Fruit fly (Drosophila melanogaster) whole organism, prepupa: ENCODE results near the gene TbCMF46.
A peak's percentile ranks its signal among the peaks of the same experiment; 100 is the strongest.

Source experiments
- Blimp-1 ChIP-seq: fragments of 200-800 bp; sonication (Bioruptor generic); optimal IDR thresholded peaks from 3 replicates; lab custom pipeline; 2017; ENCODE audit warnings: missing biosample characterization, missing genetic modification characterization, mild to moderate bottlenecking, moderate library complexity, missing genetic modification reagents
- CG10669 ChIP-seq: fragments of 200-800 bp; sonication (Bioruptor generic); optimal IDR thresholded peaks from 3 replicates; lab custom pipeline; 2018; ENCODE audit warnings: missing biosample characterization, mild to moderate bottlenecking, missing genetic modification characterization, moderate library complexity
- CG11294 ChIP-seq: fragments of 200-800 bp; sonication (Bioruptor generic); IDR thresholded peaks from 2 replicates; pipeline ENCODE4 v1.3.6; 2022; ENCODE audit warnings: missing biosample characterization, missing genetic modification characterization
- CG11762 ChIP-seq: fragments of 200-800 bp; sonication (Bioruptor generic); optimal IDR thresholded peaks from 3 replicates; lab custom pipeline; 2016; ENCODE audit warnings: missing biosample characterization, missing genetic modification characterization; ENCODE audit not compliant: insufficient read depth
- CG11902 ChIP-seq: fragments of 200-800 bp; sonication (Bioruptor generic); optimal IDR thresholded peaks from 3 replicates; lab custom pipeline; 2016; ENCODE audit warnings: missing biosample characterization, missing genetic modification characterization
- CG15336 ChIP-seq: fragments of 200-800 bp; sonication (Bioruptor generic); IDR thresholded peaks from 2 replicates; pipeline ENCODE4 v1.3.6; 2022; ENCODE audit warnings: missing biosample characterization, missing genetic modification characterization
- CG1621 ChIP-seq: fragments of 200-800 bp; sonication (Bioruptor generic); optimal IDR thresholded peaks from 3 replicates; lab custom pipeline; 2018; ENCODE audit warnings: missing biosample characterization, mild to moderate bottlenecking, missing genetic modification characterization
- CG16779 ChIP-seq: fragments of 200-800 bp; sonication (Bioruptor generic); optimal IDR thresholded peaks from 3 replicates; lab custom pipeline; 2017; ENCODE audit warnings: missing biosample characterization, mild to moderate bottlenecking, missing genetic modification characterization
- CG3032 ChIP-seq: fragments of 200-800 bp; optimal IDR thresholded peaks from 2 replicates; lab custom pipeline; 2019; ENCODE audit warnings: missing biosample characterization, mild to moderate bottlenecking, missing genetic modification characterization, moderate library complexity
- CG31627 ChIP-seq: fragments of 200-800 bp; sonication (Bioruptor generic); optimal IDR thresholded peaks from 3 replicates; lab custom pipeline; 2016; ENCODE audit warnings: missing biosample characterization, missing genetic modification characterization
- CG32006 ChIP-seq: fragments of 200-800 bp; sonication (Bioruptor generic); optimal IDR thresholded peaks from 3 replicates; lab custom pipeline; 2017; ENCODE audit warnings: missing biosample characterization, mild to moderate bottlenecking, missing genetic modification characterization
- CG34406 ChIP-seq: fragments of 200-800 bp; sonication (Bioruptor generic); optimal IDR thresholded peaks from 3 replicates; lab custom pipeline; 2016; ENCODE audit warnings: missing biosample characterization, missing genetic modification characterization
- CG3919 ChIP-seq: fragments of 200-800 bp; sonication (Bioruptor generic); optimal IDR thresholded peaks from 3 replicates; lab custom pipeline; 2016; ENCODE audit warnings: missing biosample characterization, missing genetic modification characterization
- CG4318 ChIP-seq: fragments of 200-800 bp; sonication (Bioruptor generic); optimal IDR thresholded peaks from 3 replicates; lab custom pipeline; 2017; ENCODE audit warnings: missing biosample characterization, mild to moderate bottlenecking, missing genetic modification characterization
- CG6163 ChIP-seq: fragments of 200-800 bp; sonication (Bioruptor generic); IDR thresholded peaks from 3 replicates; pipeline ENCODE4 v1.3.6; 2022; ENCODE audit warnings: missing biosample characterization, missing genetic modification characterization
- CG6276 ChIP-seq: fragments of 200-800 bp; sonication (Bioruptor generic); optimal IDR thresholded peaks from 2 replicates; lab custom pipeline; 2017; ENCODE audit warnings: missing biosample characterization, mild to moderate bottlenecking, missing genetic modification characterization
- CG6792 ChIP-seq: fragments of 200-800 bp; sonication (Bioruptor generic); optimal IDR thresholded peaks from 3 replicates; lab custom pipeline; 2016; ENCODE audit warnings: missing biosample characterization, missing genetic modification characterization
- CG6808 ChIP-seq: fragments of 200-800 bp; sonication (Bioruptor generic); optimal IDR thresholded peaks from 3 replicates; lab custom pipeline; 2017; ENCODE audit warnings: missing biosample characterization, missing genetic modification characterization, mild to moderate bottlenecking, moderate library complexity, missing genetic modification reagents
- CG6854 ChIP-seq: fragments of 200-800 bp; sonication (Bioruptor generic); optimal IDR thresholded peaks from 2 replicates; lab custom pipeline; 2017; ENCODE audit warnings: missing biosample characterization, mild to moderate bottlenecking, missing genetic modification characterization
- CG7368 ChIP-seq: fragments of 200-800 bp; sonication (Bioruptor generic); optimal IDR thresholded peaks from 3 replicates; lab custom pipeline; 2016; ENCODE audit warnings: missing biosample characterization, missing genetic modification characterization
- CG8319 ChIP-seq: fragments of 200-800 bp; sonication (Bioruptor generic); optimal IDR thresholded peaks from 3 replicates; lab custom pipeline; 2016; ENCODE audit warnings: missing biosample characterization, missing genetic modification characterization
- CG9139 ChIP-seq: fragments of 200-800 bp; sonication (Bioruptor generic); optimal IDR thresholded peaks from 3 replicates; lab custom pipeline; 2017; ENCODE audit warnings: missing biosample characterization, mild to moderate bottlenecking, missing genetic modification characterization
- Eip78C ChIP-seq: fragments of 200-800 bp; sonication (Bioruptor generic); peaks from one replicate; lab custom pipeline; 2016; ENCODE audit warnings: missing biosample characterization, missing genetic modification characterization
- Eip93F ChIP-seq: fragments of 200-800 bp; sonication (Bioruptor generic); optimal IDR thresholded peaks from 2 replicates; lab custom pipeline; 2016; ENCODE audit warnings: missing biosample characterization, mild to moderate bottlenecking, missing genetic modification characterization
- Ets21C ChIP-seq: fragments of 200-800 bp; sonication (Bioruptor generic); optimal IDR thresholded peaks from 3 replicates; lab custom pipeline; 2016; ENCODE audit warnings: missing biosample characterization, missing genetic modification characterization
- Ets96B ChIP-seq: fragments of 200-800 bp; optimal IDR thresholded peaks from 2 replicates; lab custom pipeline; 2019; ENCODE audit warnings: missing biosample characterization, mild to moderate bottlenecking, missing genetic modification characterization, moderate library complexity
- Hr38 ChIP-seq: sonication (Bioruptor generic); optimal IDR thresholded peaks from 2 replicates; lab custom pipeline; 2016; ENCODE audit warnings: missing biosample characterization, missing genetic modification characterization
- Hr39 ChIP-seq: fragments of 200-800 bp; sonication (Bioruptor generic); optimal IDR thresholded peaks from 2 replicates; lab custom pipeline; 2016; ENCODE audit warnings: missing biosample characterization, missing genetic modification characterization
- Lpt ChIP-seq: fragments of 200-800 bp; sonication (Bioruptor generic); optimal IDR thresholded peaks from 3 replicates; lab custom pipeline; 2016; ENCODE audit warnings: missing biosample characterization, missing genetic modification characterization
- OdsH ChIP-seq: fragments of 200-800 bp; sonication (Bioruptor generic); optimal IDR thresholded peaks from 3 replicates; lab custom pipeline; 2016; ENCODE audit warnings: missing biosample characterization, missing genetic modification characterization
- Sox14 ChIP-seq: fragments of 200-800 bp; sonication (Bioruptor generic); optimal IDR thresholded peaks from 3 replicates; lab custom pipeline; 2016; ENCODE audit warnings: missing biosample characterization, missing genetic modification characterization
- Sox15 ChIP-seq: fragments of 200-800 bp; sonication (Bioruptor generic); optimal IDR thresholded peaks from 3 replicates; lab custom pipeline; 2016; ENCODE audit warnings: missing biosample characterization, missing genetic modification characterization
- achi ChIP-seq: fragments of 200-800 bp; sonication (Bioruptor generic); optimal IDR thresholded peaks from 3 replicates; lab custom pipeline; 2016; ENCODE audit warnings: missing biosample characterization, missing genetic modification characterization
- cyc ChIP-seq: fragments of 200-800 bp; sonication (Bioruptor generic); optimal IDR thresholded peaks from 3 replicates; lab custom pipeline; 2016; ENCODE audit warnings: missing biosample characterization, missing genetic modification characterization
- dac ChIP-seq: fragments of 200-800 bp; sonication (Bioruptor generic); optimal IDR thresholded peaks from 2 replicates; lab custom pipeline; 2017; ENCODE audit warnings: missing biosample characterization, mild to moderate bottlenecking, missing genetic modification characterization
- dsx ChIP-seq: fragments of 200-800 bp; optimal IDR thresholded peaks from 3 replicates; lab custom pipeline; 2019; ENCODE audit warnings: missing biosample characterization, mild to moderate bottlenecking, missing genetic modification characterization, moderate library complexity; ENCODE audit not compliant: poor library complexity, severe bottlenecking
- eg ChIP-seq: fragments of 200-800 bp; sonication (Bioruptor generic); IDR thresholded peaks from 3 replicates; pipeline ENCODE4 v1.3.6; 2022; ENCODE audit warnings: missing biosample characterization, missing genetic modification characterization
- esn ChIP-seq: fragments of 200-800 bp; sonication (Bioruptor generic); optimal IDR thresholded peaks from 2 replicates; lab custom pipeline; 2016; ENCODE audit warnings: missing biosample characterization, mild to moderate bottlenecking, missing genetic modification characterization, moderate library complexity
- fd59A ChIP-seq: fragments of 200-800 bp; sonication (Bioruptor generic); optimal IDR thresholded peaks from 2 replicates; lab custom pipeline; 2017; ENCODE audit warnings: missing biosample characterization, mild to moderate bottlenecking, missing genetic modification characterization, missing genetic modification reagents
- fd85E ChIP-seq: fragments of 200-800 bp; sonication (Bioruptor generic); optimal IDR thresholded peaks from 3 replicates; lab custom pipeline; 2016; ENCODE audit warnings: missing biosample characterization, missing genetic modification characterization
- fkh ChIP-seq: fragments of 200-800 bp; sonication (Bioruptor generic); optimal IDR thresholded peaks from 3 replicates; lab custom pipeline; 2017; ENCODE audit warnings: missing biosample characterization, mild to moderate bottlenecking, missing genetic modification characterization, moderate library complexity
- lz ChIP-seq: fragments of 200-800 bp; sonication (Bioruptor generic); optimal IDR thresholded peaks from 3 replicates; lab custom pipeline; 2016; ENCODE audit warnings: missing biosample characterization, missing genetic modification characterization
- net ChIP-seq: fragments of 200-800 bp; sonication (Bioruptor generic); optimal IDR thresholded peaks from 3 replicates; lab custom pipeline; 2016; ENCODE audit warnings: missing biosample characterization, missing genetic modification characterization
- pdm3 ChIP-seq: fragments of 200-800 bp; sonication (Bioruptor generic); optimal IDR thresholded peaks from 3 replicates; lab custom pipeline; 2016; ENCODE audit warnings: missing biosample characterization, missing genetic modification characterization
- salr ChIP-seq, 2 experiments: fragments of 200-800 bp; sonication (Bioruptor generic); optimal IDR thresholded peaks; 3 replicates each; lab custom pipeline; 2016 to 2018; ENCODE audit warnings: missing biosample characterization in 2 of 2, missing genetic modification characterization in 2 of 2, mild to moderate bottlenecking in 1 of 2
- spab ChIP-seq: fragments of 200-800 bp; sonication (Bioruptor generic); optimal IDR thresholded peaks from 2 replicates; lab custom pipeline; 2017; ENCODE audit warnings: missing biosample characterization, mild to moderate bottlenecking, missing genetic modification characterization, missing genetic modification reagents
- ss ChIP-seq, 2 experiments: fragments of 200-800 bp; sonication (Bioruptor generic); optimal IDR thresholded peaks; 2 replicates in 1 of 2; 3 replicates in 1 of 2; lab custom pipeline; 2017 to 2018; ENCODE audit warnings: mild to moderate bottlenecking in 2 of 2, missing biosample characterization in 2 of 2, missing genetic modification characterization in 2 of 2, moderate library complexity in 1 of 2

Gene TbCMF46

DNA sequence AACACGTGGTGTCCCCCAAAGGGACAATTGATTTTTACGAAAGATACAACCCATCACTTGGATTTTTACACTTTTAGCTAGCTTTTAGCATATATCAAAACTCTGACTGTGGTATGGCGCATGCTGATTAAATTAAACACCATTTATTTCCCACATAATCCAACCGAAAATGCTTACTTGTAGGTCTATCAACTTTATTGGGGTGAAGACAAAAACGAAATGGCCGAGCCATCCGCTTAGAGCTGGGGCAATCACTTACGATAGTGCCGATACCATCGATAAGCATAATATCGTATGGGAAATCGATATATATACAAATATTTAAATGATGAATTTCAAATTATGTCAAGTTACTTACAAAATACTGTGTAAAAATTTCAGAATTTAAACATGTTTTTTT lies 27.4 kb downstream of the TbCMF46 start, which contains the start of gene RpS2 (continued):
- TF ChIP-seq Ets21C (GFP tag; lab: Kevin White, UChicago): peak; percentile 26
- peak; percentile 32 to 39 for TF ChIP-seq ss (GFP tag; optimal IDR thresholded peaks at IDR 0.05; lab: Kevin White, UChicago)
- TF ChIP-seq CG6792 (GFP tag; lab: Kevin White, UChicago): no peak
- TF ChIP-seq CG3032 (tag; lab: Kevin White, UChicago): peak; percentile 1
- TF ChIP-seq Eip93F (GFP tag; lab: Kevin White, UChicago): no peak
- no peak for TF ChIP-seq CG16779
- no peak for TF ChIP-seq fd59A (GFP tag; lab: Kevin White, UChicago)
- no peak for TF ChIP-seq eg (GFP tag; lab: Robert Waterston, UW)
- TF ChIP-seq Hr39 (GFP tag; lab: Kevin White, UChicago): peak; percentile 30
- TF ChIP-seq CG1621: peak; percentile 28
- no peak for TF ChIP-seq Lpt (GFP tag; lab: Kevin White, UChicago)
- no peak for TF ChIP-seq achi (GFP tag; lab: Kevin White, UChicago)
- no peak for TF ChIP-seq CG11762 (GFP tag; lab: Kevin White, UChicago)
- TF ChIP-seq CG32006 (GFP tag; lab: Kevin White, UChicago): no peak
- TF ChIP-seq CG6854 (GFP tag; lab: Kevin White, UChicago): peak; percentile 73
- TF ChIP-seq, all 60 proteins: peak for 21

- no peak for TF ChIP-seq CG11902 (GFP tag; lab: Kevin White, UChicago)
- peak; percentile 56 for TF ChIP-seq CG34406 (GFP tag; lab: Kevin White, UChicago)
- TF ChIP-seq ss (GFP tag; optimal IDR thresholded peaks at IDR 0.05; lab: Kevin White, UChicago): peak in 1 of 2 experiments; percentile 58
- no peak for TF ChIP-seq eg (GFP tag; lab: Robert Waterston, UW)
- no peak for TF ChIP-seq CG4318 (GFP tag; lab: Kevin White, UChicago)
- no peak for TF ChIP-seq OdsH
- TF ChIP-seq cyc (GFP tag; lab: Kevin White, UChicago): no peak
- TF ChIP-seq CG8319: no peak
- peak; percentile 15 for TF ChIP-seq Blimp-1 (GFP tag; lab: Kevin White, UChicago)
- peak; percentile 23 for TF ChIP-seq Eip93F (GFP tag; lab: Kevin White, UChicago)
- no peak for TF ChIP-seq CG6276
- TF ChIP-seq fd85E (GFP tag; lab: Kevin White, UChicago): no peak
- no peak for TF ChIP-seq CG32006 (GFP tag; lab: Kevin White, UChicago)
- peak; percentile 17 for TF ChIP-seq CG10669 (GFP tag; lab: Kevin White, UChicago)
- no peak for TF ChIP-seq CG11294 (GFP tag; lab: Robert Waterston, UW)
- TF ChIP-seq CG6792 (GFP tag; lab: Kevin White, UChicago): no peak
- no peak for TF ChIP-seq dac
- TF ChIP-seq net (GFP tag; lab: Kevin White, UChicago): no peak
- TF ChIP-seq Hr38 (GFP tag; lab: Kevin White, UChicago): no peak
- TF ChIP-seq lz (GFP tag; lab: Kevin White, UChicago): peak; percentile 38
- no peak for TF ChIP-seq CG31627
- no peak for TF ChIP-seq CG11762 (GFP tag; lab: Kevin White, UChicago)
- TF ChIP-seq Sox14 (GFP tag; lab: Kevin White, UChicago): peak; percentile 24
- TF ChIP-seq CG16779: no peak
- peak; percentile 65 for TF ChIP-seq esn
- TF ChIP-seq Ets21C (GFP tag; lab: Kevin White, UChicago): peak; percentile 1
- peak; percentile 52 for TF ChIP-seq fkh (GFP tag; lab: Kevin White, UChicago)
- no peak for TF ChIP-seq CG9139 (GFP tag; lab: Kevin White, UChicago)
- TF ChIP-seq CG3919: no peak
- TF ChIP-seq dsx (GFP tag; lab: Kevin White, UChicago): peak; percentile 25
- TF ChIP-seq Hr39 (GFP tag; lab: Kevin White, UChicago): no peak
- no peak for TF ChIP-seq salr (GFP tag; optimal IDR thresholded peaks at IDR 0.05; lab: Kevin White, UChicago)
- TF ChIP-seq Sox15: no peak
- TF ChIP-seq Eip78C (GFP tag; lab: Kevin White, UChicago): peak; percentile 77
- no peak for TF ChIP-seq spab
- TF ChIP-seq CG6163 (GFP tag; lab: Robert Waterston, UW): no peak
- TF ChIP-seq achi (GFP tag; lab: Kevin White, UChicago): no peak
- peak; percentile 21 for TF ChIP-seq CG7368
- peak; percentile 13 for TF ChIP-seq Ets96B
- peak; percentile 18 for TF ChIP-seq CG6808
- TF ChIP-seq CG15336 (GFP tag; lab: Robert Waterston, UW): peak; percentile 11; the same call in 1 of the 2 replicates
- TF ChIP-seq pdm3 (GFP tag; lab: Kevin White, UChicago): no peak
Measured at dm6 chr2L:9894871-9895364, 29.7 kb downstream of the TbCMF46 start, which contains the start of gene Bka. Gene Bka (plus strand): TSS chr2L:9895287.
